Fruit fly (Drosophila melanogaster) whole organism, adult: Measurements from ENCODE around the gene CG9184.

Source experiments
- CG1620 ChIP-seq: fragments of 200-800 bp; sonication (Bioruptor generic); optimal IDR thresholded peaks from 2 replicates; lab custom pipeline; 2016; ENCODE audit warnings: missing biosample characterization, missing genetic modification characterization
- Clk ChIP-seq: fragments of 200-800 bp; sonication (Bioruptor generic); optimal IDR thresholded peaks from 2 replicates; lab custom pipeline; 2017; ENCODE audit warnings: missing biosample characterization, missing genetic modification characterization
- kay ChIP-seq: fragments of 200-800 bp; sonication (Bioruptor generic); peaks from one replicate; lab custom pipeline; 2016; ENCODE audit warnings: missing biosample characterization, missing genetic modification characterization, borderline replicate concordance
- pad ChIP-seq: fragments of 200-800 bp; sonication (Bioruptor generic); optimal IDR thresholded peaks from 3 replicates; lab custom pipeline; 2017; ENCODE audit warnings: missing biosample characterization, missing genetic modification characterization, mild to moderate bottlenecking, moderate library complexity, missing genetic modification reagents
- tj ChIP-seq: fragments of 200-800 bp; sonication (Bioruptor generic); optimal IDR thresholded peaks from 3 replicates; lab custom pipeline; 2017; ENCODE audit warnings: missing biosample characterization, mild to moderate bottlenecking, missing genetic modification characterization, moderate library complexity
- toe ChIP-seq: fragments of 200-800 bp; sonication (Bioruptor generic); optimal IDR thresholded peaks from 2 replicates; lab custom pipeline; 2016; ENCODE audit warnings: missing biosample characterization, missing genetic modification characterization

- TF ChIP-seq kay (GFP tag; lab: Kevin White, UChicago) (no peak), Clk (GFP tag; lab: Kevin White, UChicago) (no peak), toe (GFP tag; lab: Kevin White, UChicago) (no peak), tj (GFP tag; lab: Kevin White, UChicago) (peak; percentile 86), CG1620 (no peak), pad (no peak)
These were observed 24.5 kb upstream of the CG9184 start for dm6 chr3L:1346956-1347587.
